Worm (Caenorhabditis elegans) whole organism, L3 larva: ENCODE data around the gene lips-8.

Experiments
- aly-2 ChIP-seq: fragments of 150-350 bp; optimal IDR thresholded peaks from 2 replicates; lab custom pipeline; 2014; ENCODE audit warnings: missing biosample characterization, missing genetic modification characterization
- elt-1 ChIP-seq: fragments of 150-350 bp; optimal IDR thresholded peaks from 2 replicates; lab custom pipeline; 2014; ENCODE audit warnings: missing biosample characterization, missing genetic modification characterization
- lin-39 ChIP-seq: fragments of 150-350 bp; optimal IDR thresholded peaks from 2 replicates; lab custom pipeline; 2018; ENCODE audit warnings: missing biosample characterization, missing genetic modification reagents, missing genetic modification characterization
- lsy-12 ChIP-seq: sonication (generic microtip); optimal IDR thresholded peaks from 2 replicates; lab custom pipeline; 2016; ENCODE audit warnings: mild to moderate bottlenecking, missing genetic modification characterization, missing compliant biosample characterization
- ztf-11 ChIP-seq: fragments of 150-350 bp; optimal IDR thresholded peaks from 2 replicates; lab custom pipeline; 2014; ENCODE audit warnings: missing biosample characterization, missing genetic modification characterization

DNA sequence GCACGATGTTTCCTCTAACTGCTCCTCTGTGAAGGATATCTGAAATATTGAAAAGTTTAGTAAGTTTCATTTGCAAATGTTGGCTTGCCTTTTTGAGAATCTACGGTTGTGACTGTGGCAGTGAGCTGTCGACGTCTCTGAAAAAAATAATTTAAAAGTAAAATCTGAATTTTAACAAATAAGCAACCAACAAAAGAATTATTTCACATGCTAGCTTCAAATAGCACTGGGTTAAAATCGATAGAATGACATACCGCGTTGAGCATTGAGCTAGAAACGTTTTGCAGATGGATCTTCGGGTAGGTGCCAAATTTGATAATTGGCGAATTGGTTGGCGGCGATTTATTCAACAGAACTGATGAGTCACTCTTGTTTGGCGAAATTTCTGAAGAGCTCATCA, 26.5 kb upstream of the lips-8 start, which contains the start of gene F31F6.2:
- no peak for TF ChIP-seq elt-1 (tag; lab: Kevin White, UChicago)
- no peak for TF ChIP-seq lsy-12 (tag; lab: Kevin White, UChicago)
- no peak for TF ChIP-seq lin-39 (tag; lab: Kevin White, UChicago)
- TF ChIP-seq aly-2 (tag; lab: Kevin White, UChicago) = no peak
- no peak for TF ChIP-seq ztf-11 (tag; lab: Kevin White, UChicago)
